Comparison of ENCODE assay signal across 5 fruit fly cellular contexts in genomic region chr3R:26261244-26261788, dm6.
TF ChIP-seq lines count a peak whose summit lies in the region.

Gene Ald1 (minus strand): TSS chr3R:26261591.

- peak; percentile 55 for TF ChIP-seq CTCF in whole organism, embryonic (GFP tag; optimal IDR thresholded peaks at IDR 0.05; lab: Kevin White, UChicago)

TF ChIP-seq in whole organism, adult, 20 proteins besides CTCF, POLR2A, EP300 and RAD21 (continues in another document):
- TF ChIP-seq Hr96 (GFP tag; optimal IDR thresholded peaks at IDR 0.05; lab: Kevin White, UChicago) (peak; percentile 35), cnc (optimal IDR thresholded peaks at IDR 0.05; lab: Kevin White, UChicago) (no peak), Clk (GFP tag; optimal IDR thresholded peaks at IDR 0.05; lab: Kevin White, UChicago) (no peak), pad (GFP tag; optimal IDR thresholded peaks at IDR 0.05; lab: Kevin White, UChicago) (no peak), CG12768 (GFP tag; optimal IDR thresholded peaks at IDR 0.05; lab: Kevin White, UChicago) (peak; percentile 81), tj (GFP tag; optimal IDR thresholded peaks at IDR 0.05; lab: Kevin White, UChicago) (peak; percentile 59), CG1620 (GFP tag; optimal IDR thresholded peaks at IDR 0.05; lab: Kevin White, UChicago) (no peak), toe (GFP tag; optimal IDR thresholded peaks at IDR 0.05; lab: Kevin White, UChicago) (no peak), kay (GFP tag; lab: Kevin White, UChicago; ENCODE audit: borderline replicate concordance) (peak; percentile 74), ovo (GFP tag; optimal IDR thresholded peaks at IDR 0.05; lab: Kevin White, UChicago) (no peak), bab1 (GFP tag; optimal IDR thresholded peaks at IDR 0.05; lab: Kevin White, UChicago) (peak; percentile 80), CG33017 (tag; optimal IDR thresholded peaks at IDR 0.05; lab: Kevin White, UChicago) (peak; percentile 20), CG11617 (GFP tag; optimal IDR thresholded peaks at IDR 0.05; lab: Kevin White, UChicago) (peak; percentile 52), Crg-1 (GFP tag; optimal IDR thresholded peaks at IDR 0.05; lab: Kevin White, UChicago) (no peak), CG7045 (GFP tag; optimal IDR thresholded peaks at IDR 0.05; lab: Kevin White, UChicago) (no peak), Mnt (GFP tag; optimal IDR thresholded peaks at IDR 0.05; lab: Kevin White, UChicago) (peak; percentile 42), cic (GFP tag; optimal IDR thresholded peaks at IDR 0.05; lab: Kevin White, UChicago) (peak; percentile 86), CG14711 (tag; optimal IDR thresholded peaks at IDR 0.05; lab: Kevin White, UChicago) (no peak), CG7101 (tag; optimal IDR thresholded peaks at IDR 0.05; lab: Kevin White, UChicago) (no peak)

TF ChIP-seq in whole organism, embryonic, 481 proteins besides CTCF, POLR2A, EP300 and RAD21 (continues in another document):
- TF ChIP-seq sqz (GFP tag; optimal IDR thresholded peaks at IDR 0.05; lab: Kevin White, UChicago): peak; percentile 36
- TF ChIP-seq CG33557 (GFP tag; optimal IDR thresholded peaks at IDR 0.05; lab: Kevin White, UChicago): no peak
- peak; percentile 91 for TF ChIP-seq CG10543 (GFP tag; optimal IDR thresholded peaks at IDR 0.05; lab: Kevin White, UChicago)
- TF ChIP-seq CG1603 (tag; optimal IDR thresholded peaks at IDR 0.05; lab: Kevin White, UChicago): peak; percentile 5
- TF ChIP-seq disco-r (GFP tag; optimal IDR thresholded peaks at IDR 0.05; lab: Kevin White, UChicago): no peak
- TF ChIP-seq Fer1 (GFP tag; optimal IDR thresholded peaks at IDR 0.05; lab: Kevin White, UChicago): peak; percentile 61
- TF ChIP-seq usp (GFP tag; optimal IDR thresholded peaks at IDR 0.05; lab: Kevin White, UChicago): no peak
- TF ChIP-seq bbx (GFP tag; IDR thresholded peaks at IDR 0.05; lab: Robert Waterston, UW; ENCODE audit: partially characterized antibody): peak; percentile 49; the same call in 1 of the 2 replicates
- peak; percentile 61 for TF ChIP-seq Lhr (GFP tag; optimal IDR thresholded peaks at IDR 0.05; lab: Kevin White, UChicago)
- TF ChIP-seq CG15073 (GFP tag; optimal IDR thresholded peaks at IDR 0.05; lab: Kevin White, UChicago): no peak
- TF ChIP-seq cwo (GFP tag; optimal IDR thresholded peaks at IDR 0.05; lab: Kevin White, UChicago): peak; percentile 75
- TF ChIP-seq tll (GFP tag; optimal IDR thresholded peaks at IDR 0.05; lab: Kevin White, UChicago): no peak
- no peak for TF ChIP-seq CG7357 (GFP tag; IDR thresholded peaks at IDR 0.05; lab: Robert Waterston, UW)
- peak; percentile 51 for TF ChIP-seq Hand (GFP tag; optimal IDR thresholded peaks at IDR 0.05; lab: Kevin White, UChicago)
- TF ChIP-seq hbn (GFP tag; IDR thresholded peaks at IDR 0.05; lab: Robert Waterston, UW; ENCODE audit: partially characterized antibody): peak; percentile 33; the same call in 1 of the 2 replicates
- TF ChIP-seq Xrp1 (GFP tag; IDR thresholded peaks at IDR 0.05; lab: Robert Waterston, UW): no peak
- TF ChIP-seq CG8281 (tag; optimal IDR thresholded peaks at IDR 0.05; lab: Kevin White, UChicago): no peak
- TF ChIP-seq CG6813 (GFP tag; optimal IDR thresholded peaks at IDR 0.05; lab: Kevin White, UChicago): no peak

TF ChIP-seq in whole organism, prepupa, 60 proteins besides CTCF, POLR2A, EP300 and RAD21 (continues in another document):
- TF ChIP-seq CG10631 (GFP tag; optimal IDR thresholded peaks at IDR 0.05; lab: Kevin White, UChicago) (no peak), CG7368 (GFP tag; optimal IDR thresholded peaks at IDR 0.05; lab: Kevin White, UChicago) (no peak), Hr4 (GFP tag; optimal IDR thresholded peaks at IDR 0.05; lab: Kevin White, UChicago) (no peak), CG3032 (tag; optimal IDR thresholded peaks at IDR 0.05; lab: Kevin White, UChicago) (no peak), Hr39 (GFP tag; optimal IDR thresholded peaks at IDR 0.05; lab: Kevin White, UChicago) (no peak), net (GFP tag; optimal IDR thresholded peaks at IDR 0.05; lab: Kevin White, UChicago) (peak; percentile 50), fd85E (GFP tag; optimal IDR thresholded peaks at IDR 0.05; lab: Kevin White, UChicago) (no peak), Blimp-1 (GFP tag; optimal IDR thresholded peaks at IDR 0.05; lab: Kevin White, UChicago) (peak; percentile 11), svp (GFP tag; lab: Kevin White, UChicago) (peak; percentile 90), CG3919 (GFP tag; optimal IDR thresholded peaks at IDR 0.05; lab: Kevin White, UChicago) (peak; percentile 22), ss (GFP tag; optimal IDR thresholded peaks at IDR 0.05; lab: Kevin White, UChicago) (peak in 1 of 2 experiments; percentile 44), CG11294 (GFP tag; IDR thresholded peaks at IDR 0.05; lab: Robert Waterston, UW) (no peak; the same call in 1 of the 2 replicates), acj6 (GFP tag; optimal IDR thresholded peaks at IDR 0.05; lab: Kevin White, UChicago) (no peak), Eip75B (GFP tag; optimal IDR thresholded peaks at IDR 0.05; lab: Kevin White, UChicago) (peak; percentile 37), CG9139 (GFP tag; optimal IDR thresholded peaks at IDR 0.05; lab: Kevin White, UChicago) (peak; percentile 13), vri (GFP tag; optimal IDR thresholded peaks at IDR 0.05; lab: Kevin White, UChicago) (peak; percentile 88), CG11902 (GFP tag; optimal IDR thresholded peaks at IDR 0.05; lab: Kevin White, UChicago) (no peak), CG6854 (GFP tag; optimal IDR thresholded peaks at IDR 0.05; lab: Kevin White, UChicago) (peak; percentile 46), Eip93F (GFP tag; optimal IDR thresholded peaks at IDR 0.05; lab: Kevin White, UChicago) (no peak), achi (GFP tag; optimal IDR thresholded peaks at IDR 0.05; lab: Kevin White, UChicago) (no peak)

TF ChIP-seq in whole organism, pupa, 21 proteins besides CTCF, POLR2A, EP300 and RAD21:
- peak; percentile 13 for TF ChIP-seq Pif1A (GFP tag; optimal IDR thresholded peaks at IDR 0.05; lab: Kevin White, UChicago)
- TF ChIP-seq CG4496 (GFP tag; IDR thresholded peaks at IDR 0.05; lab: Robert Waterston, UW): peak; percentile 54; the same call in 2 of the 3 replicates
- TF ChIP-seq CG12605 (GFP tag; IDR thresholded peaks at IDR 0.05; lab: Robert Waterston, UW): peak; percentile 11; the same call in 1 of the 2 replicates
- TF ChIP-seq CG17806 (tag; optimal IDR thresholded peaks at IDR 0.05; lab: Kevin White, UChicago): no peak
- peak; percentile 70 for TF ChIP-seq CG13204 (GFP tag; optimal IDR thresholded peaks at IDR 0.05; lab: Kevin White, UChicago)
- peak; percentile 88 for TF ChIP-seq EcR (GFP tag; optimal IDR thresholded peaks at IDR 0.05; lab: Kevin White, UChicago)
- no peak for TF ChIP-seq CG14655 (GFP tag; optimal IDR thresholded peaks at IDR 0.05; lab: Kevin White, UChicago)
- TF ChIP-seq Pif1B (GFP tag; optimal IDR thresholded peaks at IDR 0.05; lab: Kevin White, UChicago): peak; percentile 43
- TF ChIP-seq CG34367 (tag; optimal IDR thresholded peaks at IDR 0.05; lab: Kevin White, UChicago): no peak
- no peak for TF ChIP-seq D1 (tag; optimal IDR thresholded peaks at IDR 0.05; lab: Kevin White, UChicago)
- peak; percentile 6; the same call in 1 of the 2 replicates for TF ChIP-seq Ets98B (GFP tag; IDR thresholded peaks at IDR 0.05; lab: Robert Waterston, UW)

TF ChIP-seq in whole organism, wandering third instar larva, 38 proteins besides CTCF, POLR2A, EP300 and RAD21 (continues in another document):
- TF ChIP-seq lola (GFP tag; optimal IDR thresholded peaks at IDR 0.05; lab: Kevin White, UChicago) (no peak), Jra (GFP tag; optimal IDR thresholded peaks at IDR 0.05; lab: Kevin White, UChicago) (no peak), Myc (optimal IDR thresholded peaks at IDR 0.05; lab: Kevin White, UChicago) (peak; percentile 11), h (GFP tag; optimal IDR thresholded peaks at IDR 0.05; lab: Kevin White, UChicago) (peak; percentile 17), dsf (GFP tag; optimal IDR thresholded peaks at IDR 0.05; lab: Kevin White, UChicago; ENCODE audit: borderline replicate concordance) (no peak), Rel (GFP tag; optimal IDR thresholded peaks at IDR 0.05; lab: Kevin White, UChicago) (no peak), Rel (tag; optimal IDR thresholded peaks at IDR 0.05; lab: Kevin White, UChicago) (peak; percentile 24), dmrt93B (GFP tag; optimal IDR thresholded peaks at IDR 0.05; lab: Kevin White, UChicago) (no peak), ey (GFP tag; optimal IDR thresholded peaks at IDR 0.05; lab: Kevin White, UChicago) (peak; percentile 2), Dfd (GFP tag; optimal IDR thresholded peaks at IDR 0.05; lab: Kevin White, UChicago) (no peak), foxo (GFP tag; optimal IDR thresholded peaks at IDR 0.05; lab: Kevin White, UChicago) (peak in 1 of 2 experiments; percentile 28), Hnf4 (GFP tag; optimal IDR thresholded peaks at IDR 0.05; lab: Kevin White, UChicago) (no peak), rgr (GFP tag; optimal IDR thresholded peaks at IDR 0.05; lab: Kevin White, UChicago) (peak; percentile 10), HLH106 (tag; optimal IDR thresholded peaks at IDR 0.05; lab: Kevin White, UChicago) (no peak), Vsx2 (GFP tag; optimal IDR thresholded peaks at IDR 0.05; lab: Kevin White, UChicago; ENCODE audit: partially characterized antibody) (peak; percentile 40), woc (GFP tag; optimal IDR thresholded peaks at IDR 0.05; lab: Kevin White, UChicago) (no peak), Hr78 (GFP tag; optimal IDR thresholded peaks at IDR 0.05; lab: Kevin White, UChicago) (no peak), sv (GFP tag; optimal IDR thresholded peaks at IDR 0.05; lab: Kevin White, UChicago) (no peak), CG32264 (GFP tag; optimal IDR thresholded peaks at IDR 0.05; lab: Kevin White, UChicago) (no peak), br (GFP tag; optimal IDR thresholded peaks at IDR 0.05; lab: Kevin White, UChicago) (peak; percentile 20), fru (GFP tag; optimal IDR thresholded peaks at IDR 0.05; lab: Kevin White, UChicago) (peak; percentile 19), brk (GFP tag; optimal IDR thresholded peaks at IDR 0.05; lab: Kevin White, UChicago) (no peak), sage (GFP tag; optimal IDR thresholded peaks at IDR 0.05; lab: Kevin White, UChicago) (peak; percentile 31), Dif (GFP tag; optimal IDR thresholded peaks at IDR 0.05; lab: Kevin White, UChicago; ENCODE audit: partially characterized antibody) (peak; percentile 14), N (GFP tag; optimal IDR thresholded peaks at IDR 0.05; lab: Kevin White, UChicago) (no peak), GATAd (GFP tag; optimal IDR thresholded peaks at IDR 0.05; lab: Kevin White, UChicago) (no peak), pan (optimal IDR thresholded peaks at IDR 0.05; lab: Kevin White, UChicago) (no peak), CG9705 (GFP tag; optimal IDR thresholded peaks at IDR 0.05; lab: Kevin White, UChicago) (no peak), Hr83 (GFP tag; optimal IDR thresholded peaks at IDR 0.05; lab: Kevin White, UChicago; ENCODE audit: poor library complexity, severe bottlenecking) (no peak), OdsH (GFP tag; optimal IDR thresholded peaks at IDR 0.05; lab: Kevin White, UChicago) (no peak), Abd-B (GFP tag; optimal IDR thresholded peaks at IDR 0.05; lab: Kevin White, UChicago) (no peak), Mio (GFP tag; optimal IDR thresholded peaks at IDR 0.05; lab: Kevin White, UChicago) (no peak)
